Fruit fly (Drosophila melanogaster): Measurements from ENCODE around the gene CG33116.
A peak's percentile ranks its signal among the peaks of the same experiment; 100 is the strongest.

CG33116 gene

dm6 chr2L:19575626-19576298 is 42.5 kb downstream of the CG33116 start (continued):
- TF ChIP-seq CG5245 (GFP tag; optimal IDR thresholded peaks at IDR 0.05) (peak; percentile 93), pnt (GFP tag; optimal IDR thresholded peaks at IDR 0.05) (peak; percentile 96), CG15011 (GFP tag; optimal IDR thresholded peaks at IDR 0.05) (peak; percentile 95), CG18262 (tag; optimal IDR thresholded peaks at IDR 0.05) (peak; percentile 97), luna (GFP tag; optimal IDR thresholded peaks at IDR 0.05) (peak; percentile 92), Atf3 (GFP tag; optimal IDR thresholded peaks at IDR 0.05) (peak; percentile 95), Stat92E (GFP tag; optimal IDR thresholded peaks at IDR 0.05) (no peak), so (GFP tag; IDR thresholded peaks at IDR 0.05) (peak; percentile 91; the same call in 2 of the 3 replicates), z (GFP tag; IDR thresholded peaks at IDR 0.05) (peak; percentile 87), fd102C (GFP tag; optimal IDR thresholded peaks at IDR 0.05) (peak; percentile 59), Ptx1 (GFP tag; IDR thresholded peaks at IDR 0.05) (peak; percentile 96), pita (GFP tag; optimal IDR thresholded peaks at IDR 0.05) (peak; percentile 62), Sox100B (GFP tag; optimal IDR thresholded peaks at IDR 0.05) (peak; percentile 97), wdn (GFP tag; IDR thresholded peaks at IDR 0.05) (peak; percentile 83), mld (GFP tag; IDR thresholded peaks at IDR 0.05; ENCODE audit: partially characterized antibody) (no peak), Bgb (GFP tag; IDR thresholded peaks at IDR 0.05; ENCODE audit: partially characterized antibody) (no peak; the same call in 1 of the 2 replicates), hkb (optimal IDR thresholded peaks at IDR 0.05) (peak; percentile 54), hkb (GFP tag; IDR thresholded peaks at IDR 0.05) (peak; percentile 94), vfl (GFP tag; optimal IDR thresholded peaks at IDR 0.05) (peak; percentile 94), CG7357 (GFP tag; IDR thresholded peaks at IDR 0.05) (peak; percentile 93), Sry-δ (GFP tag; optimal IDR thresholded peaks at IDR 0.05) (peak; percentile 69), CG17802 (tag; optimal IDR thresholded peaks at IDR 0.05) (peak; percentile 87)

dm6 chr2L:19576299-19576971 is 43.2 kb downstream of the CG33116 start:
- no peak for TF ChIP-seq dm (GFP tag; optimal IDR thresholded peaks at IDR 0.05)
- TF ChIP-seq kay (GFP tag; optimal IDR thresholded peaks at IDR 0.05): no peak
- TF ChIP-seq CG12769 (tag; optimal IDR thresholded peaks at IDR 0.05): no peak
- no peak for TF ChIP-seq CG16815 (GFP tag; optimal IDR thresholded peaks at IDR 0.05)
- peak; percentile 17 for TF ChIP-seq HLHmδ (GFP tag; optimal IDR thresholded peaks at IDR 0.05)
- no peak for TF ChIP-seq Oaz (GFP tag; IDR thresholded peaks at IDR 0.05)
- TF ChIP-seq luna (GFP tag; optimal IDR thresholded peaks at IDR 0.05): no peak
- peak; percentile 42 for TF ChIP-seq CG8478 (optimal IDR thresholded peaks at IDR 0.05)
- TF ChIP-seq Stat92E (GFP tag; optimal IDR thresholded peaks at IDR 0.05): peak in 1 of 3 experiments; percentile 93
- TF ChIP-seq Hmx (GFP tag; optimal IDR thresholded peaks at IDR 0.05): no peak
- peak; percentile 39; the same call in 1 of the 2 replicates for TF ChIP-seq nerfin-2 (GFP tag; IDR thresholded peaks at IDR 0.05; ENCODE audit: partially characterized antibody)
- TF ChIP-seq onecut (GFP tag; IDR thresholded peaks at IDR 0.05): no peak
- TF ChIP-seq Trl (optimal IDR thresholded peaks at IDR 0.05): peak; percentile 48 to 77
- TF ChIP-seq Trl (GFP tag; optimal IDR thresholded peaks at IDR 0.05): no peak
- peak; percentile 62 for TF ChIP-seq phol (tag; optimal IDR thresholded peaks at IDR 0.05)
- no peak for TF ChIP-seq Mrtf (GFP tag; IDR thresholded peaks at IDR 0.05)
- TF ChIP-seq CG10462 (GFP tag; optimal IDR thresholded peaks at IDR 0.05): no peak
- peak; percentile 2 for TF ChIP-seq CG4282 (GFP tag; optimal IDR thresholded peaks at IDR 0.05)
- no peak for TF ChIP-seq Antp (GFP tag; optimal IDR thresholded peaks at IDR 0.05)
- 0 out of 2 replicates have a peak, but pooled peaks have one; percentile 23 for TF ChIP-seq unc-4 (GFP tag; IDR thresholded peaks at IDR 0.05; ENCODE audit: partially characterized antibody)
- TF ChIP-seq CG7357 (GFP tag; IDR thresholded peaks at IDR 0.05): no peak
- TF ChIP-seq CG34224 (GFP tag; IDR thresholded peaks at IDR 0.05; ENCODE audit: partially characterized antibody): peak; percentile 38; the same call in 1 of the 3 replicates
- TF ChIP-seq CG11696 (GFP tag; IDR thresholded peaks at IDR 0.05): no peak
- TF ChIP-seq CTCF (GFP tag; optimal IDR thresholded peaks at IDR 0.05): no peak
- TF ChIP-seq exex (tag; optimal IDR thresholded peaks at IDR 0.05): no peak
- no peak for TF ChIP-seq nerfin-1 (tag; optimal IDR thresholded peaks at IDR 0.05)
- no peak for TF ChIP-seq Gug (GFP tag; IDR thresholded peaks at IDR 0.05)
- TF ChIP-seq Hmr (GFP tag; optimal IDR thresholded peaks at IDR 0.05): no peak
- no peak for TF ChIP-seq HmgZ (tag; optimal IDR thresholded peaks at IDR 0.05)
- TF ChIP-seq dmrt11E (tag; optimal IDR thresholded peaks at IDR 0.05): no peak
- TF ChIP-seq danr (GFP tag; IDR thresholded peaks at IDR 0.05): no peak
